Fruit fly (Drosophila melanogaster): Measurements from ENCODE around the gene CG43248.

The CG43248 gene

dm6 chr3L:15531423-15532325 lies at the start of gene CG43248:
TSS of gene CG43248 (minus strand) at chr3L:15531473.
- TF ChIP-seq pan (optimal IDR thresholded peaks at IDR 0.05) (no peak), EcR (GFP tag; optimal IDR thresholded peaks at IDR 0.05) (no peak), psq (optimal IDR thresholded peaks at IDR 0.05) (no peak), Dll (optimal IDR thresholded peaks at IDR 0.05) (no peak), CG8478 (optimal IDR thresholded peaks at IDR 0.05) (no peak), usp (GFP tag; optimal IDR thresholded peaks at IDR 0.05) (no peak)

dm6 chr3L:15580487-15580886 lies 49.2 kb upstream of the CG43248 start, which contains the start of the genes mrn and CG12301:
TSS of gene mrn (minus strand) at chr3L:15580537.
TSS of gene CG12301 (plus strand) at chr3L:15580800.
- TF ChIP-seq pan (optimal IDR thresholded peaks at IDR 0.05) (no peak), EcR (GFP tag; optimal IDR thresholded peaks at IDR 0.05) (no peak), psq (optimal IDR thresholded peaks at IDR 0.05) (no peak), Dll (optimal IDR thresholded peaks at IDR 0.05) (no peak), CG8478 (optimal IDR thresholded peaks at IDR 0.05) (no peak), usp (GFP tag; optimal IDR thresholded peaks at IDR 0.05) (no peak)

DNA sequence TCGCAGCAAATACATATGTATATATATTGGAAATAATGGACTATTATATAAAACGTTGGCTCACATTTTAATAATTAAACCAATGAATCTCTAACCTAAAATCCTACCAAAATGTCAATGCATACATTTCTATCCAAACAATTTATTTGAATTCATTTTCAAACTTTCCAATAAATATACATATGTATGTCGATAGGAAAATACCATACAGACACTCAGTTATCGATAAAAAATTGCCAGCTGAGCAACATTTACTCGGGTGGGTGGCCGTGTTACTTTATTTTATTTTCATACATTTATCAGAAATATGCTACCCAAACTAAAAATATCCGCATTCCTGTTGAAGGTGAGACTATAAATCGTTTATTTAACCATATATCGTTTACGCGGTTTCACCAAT lies 45.1 kb upstream of the CG43248 start, which contains the start of gene Ufsp2:
Gene Ufsp2 (plus strand): TSS at position 214 of the 400 bp plus-strand sequence.
- TF ChIP-seq pan (optimal IDR thresholded peaks at IDR 0.05): no peak
- TF ChIP-seq CG8478 (optimal IDR thresholded peaks at IDR 0.05): no peak
- no peak for TF ChIP-seq Dll (optimal IDR thresholded peaks at IDR 0.05)
- TF ChIP-seq EcR (GFP tag; optimal IDR thresholded peaks at IDR 0.05): no peak
- TF ChIP-seq psq (optimal IDR thresholded peaks at IDR 0.05): no peak
- no peak for TF ChIP-seq usp (GFP tag; optimal IDR thresholded peaks at IDR 0.05)

dm6 chr3L:15570571-15570970 lies 39.3 kb upstream of the CG43248 start:
- TF ChIP-seq Dll (optimal IDR thresholded peaks at IDR 0.05) (no peak), pan (optimal IDR thresholded peaks at IDR 0.05) (no peak), usp (GFP tag; optimal IDR thresholded peaks at IDR 0.05) (no peak), CG8478 (optimal IDR thresholded peaks at IDR 0.05) (no peak), psq (optimal IDR thresholded peaks at IDR 0.05) (no peak), EcR (GFP tag; optimal IDR thresholded peaks at IDR 0.05) (no peak)

DNA sequence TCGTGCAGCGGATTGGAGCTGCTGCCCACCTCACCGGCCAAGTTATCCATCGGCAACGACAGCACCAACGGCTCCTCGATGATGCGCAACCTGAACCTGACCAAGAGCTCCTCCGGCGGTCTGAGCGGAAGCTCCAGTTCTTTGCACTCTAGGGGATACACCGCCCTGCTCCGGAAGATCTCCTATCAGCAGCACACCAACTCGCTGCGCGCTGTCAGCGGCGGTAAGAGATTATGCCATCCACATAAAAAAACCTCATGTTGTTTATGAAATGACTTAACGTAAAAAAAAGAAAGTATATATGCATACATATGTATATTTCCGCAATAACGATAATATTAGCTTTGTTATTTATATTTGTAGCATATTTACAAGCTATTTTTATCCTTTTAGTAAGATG lies 37.5 kb upstream of the CG43248 start:
- no peak for TF ChIP-seq pan (optimal IDR thresholded peaks at IDR 0.05)
- TF ChIP-seq CG8478 (optimal IDR thresholded peaks at IDR 0.05): no peak
- no peak for TF ChIP-seq usp (GFP tag; optimal IDR thresholded peaks at IDR 0.05)
- no peak for TF ChIP-seq EcR (GFP tag; optimal IDR thresholded peaks at IDR 0.05)
- no peak for TF ChIP-seq Dll (optimal IDR thresholded peaks at IDR 0.05)
- no peak for TF ChIP-seq psq (optimal IDR thresholded peaks at IDR 0.05)

DNA sequence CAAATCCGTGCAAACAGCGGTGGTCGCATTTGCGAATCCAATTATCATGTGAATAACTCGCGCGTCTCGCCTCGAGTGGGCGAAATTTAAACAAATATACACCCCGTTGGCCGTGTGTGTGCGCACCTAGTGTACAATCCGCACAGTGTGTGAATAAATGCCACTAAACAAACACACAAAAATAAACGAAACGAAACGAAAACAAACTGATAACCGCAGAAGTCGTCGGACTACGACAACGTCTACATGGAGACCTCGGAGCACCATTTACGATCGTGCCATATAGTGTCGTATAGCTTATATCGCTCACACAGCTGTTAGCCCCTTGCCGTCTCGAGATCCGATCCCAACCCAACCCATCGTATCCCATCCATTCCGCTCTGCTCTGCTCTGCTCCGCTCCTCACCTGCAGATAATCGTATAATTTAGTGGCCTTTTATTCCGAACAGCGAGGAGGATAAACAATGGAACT lies 35.2 kb upstream of the CG43248 start:
- TF ChIP-seq psq (optimal IDR thresholded peaks at IDR 0.05) (no peak), EcR (GFP tag; optimal IDR thresholded peaks at IDR 0.05) (no peak)

DNA sequence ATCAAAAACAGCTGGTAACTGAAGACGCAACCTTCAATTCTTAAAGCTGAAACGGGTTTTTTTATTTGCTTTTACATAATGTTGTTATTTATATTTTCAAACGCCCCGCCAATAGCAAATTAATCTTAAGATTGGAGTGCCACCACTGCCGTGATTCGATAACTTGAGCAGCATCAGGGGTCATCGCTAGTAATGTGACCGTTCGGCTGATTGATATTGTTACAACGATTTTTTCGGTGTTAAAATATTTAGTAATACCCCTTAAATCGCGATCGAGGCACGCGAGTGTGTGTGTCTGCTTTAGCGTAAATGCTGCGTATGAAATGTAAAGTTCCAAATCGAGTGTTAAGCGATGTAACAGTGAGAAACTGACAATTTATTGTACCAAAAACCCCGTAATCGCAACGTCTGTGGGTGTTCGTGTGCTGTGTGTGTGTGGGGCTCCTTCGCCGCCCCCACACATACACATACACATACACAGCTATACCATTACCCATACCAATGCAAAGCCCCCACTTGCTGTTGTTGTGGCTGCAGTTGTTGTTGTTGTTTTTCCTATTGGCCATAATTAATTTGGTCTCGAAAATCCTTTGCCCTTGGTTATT lies 34.7 kb upstream of the CG43248 start, which contains the start of gene dop:
Gene dop (plus strand): TSS at position 185 of the 605 bp plus-strand sequence.
- TF ChIP-seq usp (GFP tag; optimal IDR thresholded peaks at IDR 0.05) (no peak), CG8478 (optimal IDR thresholded peaks at IDR 0.05) (peak; percentile 38), psq (optimal IDR thresholded peaks at IDR 0.05) (no peak)

DNA sequence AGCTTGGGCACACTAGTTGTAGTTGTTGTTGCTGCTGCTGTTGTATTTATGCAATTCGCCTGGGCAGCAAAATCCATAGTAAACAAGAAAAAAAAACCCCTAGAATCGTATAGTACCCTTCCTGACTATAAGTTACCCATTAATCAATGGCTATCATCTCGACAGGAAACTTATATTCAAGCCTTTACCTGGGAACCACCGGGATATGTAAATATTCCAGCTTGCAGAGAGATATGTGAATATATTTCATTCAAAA lies 32.5 kb upstream of the CG43248 start:
- TF ChIP-seq pan (optimal IDR thresholded peaks at IDR 0.05): no peak
- TF ChIP-seq CG8478 (optimal IDR thresholded peaks at IDR 0.05): no peak
- no peak for TF ChIP-seq psq (optimal IDR thresholded peaks at IDR 0.05)
- TF ChIP-seq Dll (optimal IDR thresholded peaks at IDR 0.05): no peak
- no peak for TF ChIP-seq usp (GFP tag; optimal IDR thresholded peaks at IDR 0.05)
- no peak for TF ChIP-seq EcR (GFP tag; optimal IDR thresholded peaks at IDR 0.05)

DNA sequence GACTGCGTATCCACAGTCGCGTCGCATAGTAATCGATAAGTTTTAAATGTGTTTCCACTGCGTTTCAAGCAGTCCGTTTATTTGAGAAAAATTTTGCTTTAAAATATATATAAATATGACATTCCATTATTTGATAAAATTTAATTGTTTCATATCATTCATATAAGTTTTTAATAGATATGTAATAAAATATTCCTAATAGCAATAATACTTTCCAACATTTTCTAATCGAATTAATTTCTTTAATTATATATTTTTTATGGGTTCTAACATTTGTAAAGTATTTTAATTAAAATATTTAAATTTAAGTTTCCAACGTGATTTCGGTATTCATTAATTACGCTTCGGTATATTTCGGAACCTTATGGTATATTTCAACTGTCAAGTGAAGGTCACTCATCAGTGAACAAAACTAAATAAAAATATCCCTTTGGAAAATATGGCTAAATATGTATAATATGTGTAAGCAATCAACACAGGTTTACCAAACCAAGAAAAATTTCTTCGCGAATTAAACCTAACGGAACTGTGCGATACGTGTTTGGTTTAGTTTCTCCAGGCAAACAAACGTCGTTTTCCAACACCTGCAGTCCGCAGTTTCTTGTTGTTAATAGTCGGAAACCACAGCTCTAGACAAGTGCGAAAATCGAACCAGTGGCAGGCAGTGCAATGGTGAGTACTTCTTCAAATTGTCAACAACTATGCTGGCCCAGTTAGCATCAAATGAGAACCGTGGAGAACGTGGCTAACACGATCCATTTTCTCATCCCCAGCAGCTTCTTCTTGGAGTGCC lies 32.0 kb upstream of the CG43248 start, which contains the start of the genes CG7739 and SCCRO:
Gene CG7739 (minus strand): TSS at position 8 of the 793 bp plus-strand sequence.
Gene SCCRO (plus strand): TSS at position 370 of the 793 bp plus-strand sequence.
- TF ChIP-seq Dll (optimal IDR thresholded peaks at IDR 0.05) (no peak), EcR (GFP tag; optimal IDR thresholded peaks at IDR 0.05) (no peak), CG8478 (optimal IDR thresholded peaks at IDR 0.05) (no peak), psq (optimal IDR thresholded peaks at IDR 0.05) (no peak)

DNA sequence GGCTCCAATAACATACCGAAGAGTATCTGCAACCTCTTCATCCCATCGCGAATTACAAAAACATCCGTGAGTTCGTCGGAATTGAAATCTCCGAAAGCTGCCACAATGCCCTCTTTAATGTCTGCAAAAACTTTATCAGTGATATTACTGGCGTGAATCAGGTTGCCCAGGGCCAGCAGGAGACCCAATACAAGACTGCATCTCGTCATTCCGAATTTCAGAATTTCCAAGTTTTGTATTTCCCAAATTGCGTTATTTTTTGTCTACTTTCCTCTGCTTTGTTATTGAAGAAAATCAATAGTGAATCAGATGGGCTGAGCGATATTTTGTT lies 31.4 kb upstream of the CG43248 start:
- no peak for TF ChIP-seq pan (optimal IDR thresholded peaks at IDR 0.05)
- TF ChIP-seq Dll (optimal IDR thresholded peaks at IDR 0.05): no peak
- no peak for TF ChIP-seq usp (GFP tag; optimal IDR thresholded peaks at IDR 0.05)
- no peak for TF ChIP-seq EcR (GFP tag; optimal IDR thresholded peaks at IDR 0.05)

DNA sequence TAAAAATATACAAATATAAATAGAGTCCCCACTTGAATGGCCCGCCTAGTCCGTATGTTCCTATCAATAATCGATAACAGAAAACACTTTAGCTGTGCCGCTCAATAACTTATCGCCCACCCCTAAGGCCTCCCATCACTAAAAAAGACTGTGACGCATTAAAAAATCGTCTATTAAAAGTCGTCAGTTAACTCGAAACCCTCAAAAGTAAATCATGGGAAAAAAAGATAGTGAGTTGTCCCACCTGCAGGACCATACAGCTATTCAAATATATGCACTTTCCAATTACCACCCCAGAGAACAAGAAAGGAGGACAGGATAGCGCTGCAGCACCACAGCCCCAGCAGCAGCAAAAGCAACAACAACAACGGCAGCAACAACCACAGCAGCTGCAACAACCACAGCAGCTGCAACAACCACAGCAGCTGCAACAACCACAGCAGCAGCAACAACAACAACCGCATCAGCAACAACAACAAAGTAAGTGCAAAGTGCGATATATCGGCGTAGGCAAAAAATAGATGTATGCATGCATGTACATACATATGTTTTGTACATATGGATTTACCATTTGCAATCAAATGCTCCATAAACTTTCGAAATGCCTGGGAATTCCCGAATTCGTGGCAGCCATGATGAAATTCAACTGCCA lies 22.8 kb upstream of the CG43248 start, which contains the start of gene AGO2:
Gene AGO2 (plus strand): TSS at position 121 of the 652 bp plus-strand sequence.
- TF ChIP-seq pan (optimal IDR thresholded peaks at IDR 0.05) (no peak), Dll (optimal IDR thresholded peaks at IDR 0.05) (no peak), CG8478 (optimal IDR thresholded peaks at IDR 0.05) (no peak), usp (GFP tag; optimal IDR thresholded peaks at IDR 0.05) (no peak), EcR (GFP tag; optimal IDR thresholded peaks at IDR 0.05) (no peak), psq (optimal IDR thresholded peaks at IDR 0.05) (no peak)
